Fruit fly (Drosophila melanogaster) whole organism, embryonic: ENCODE results near the gene MBD-like.
A peak's percentile ranks its signal among the peaks of the same experiment; 100 is the strongest.

ENCODE experiments used
- Ada2b ChIP-seq: fragments of 200-800 bp; sonication (Bioruptor generic); IDR thresholded peaks from 2 replicates; pipeline ENCODE4 v1.3.6; 2022; ENCODE audit warnings: missing biosample characterization, missing genetic modification characterization
- CG13287 ChIP-seq: fragments of 200-800 bp; sonication (Bioruptor generic); IDR thresholded peaks from 2 replicates; pipeline ENCODE4 v1.3.6; 2022; ENCODE audit warnings: missing biosample characterization, missing genetic modification characterization; ENCODE audit not compliant: partially characterized antibody
- CG14014 ChIP-seq: fragments of 200-800 bp; sonication (Bioruptor generic); IDR thresholded peaks from 2 replicates; pipeline ENCODE4 v1.3.6; 2022; ENCODE audit warnings: missing biosample characterization, missing genetic modification characterization
- CG1602 ChIP-seq: fragments of 200-800 bp; sonication (Bioruptor generic); optimal IDR thresholded peaks from 3 replicates; lab custom pipeline; 2016; ENCODE audit warnings: missing biosample characterization, missing genetic modification characterization
- CG2712 ChIP-seq: fragments of 200-800 bp; optimal IDR thresholded peaks from 3 replicates; lab custom pipeline; 2019; ENCODE audit warnings: missing biosample characterization, mild to moderate bottlenecking, missing genetic modification characterization, moderate library complexity
- CG4617 ChIP-seq: fragments of 200-800 bp; sonication (Bioruptor generic); optimal IDR thresholded peaks from 3 replicates; lab custom pipeline; 2016; ENCODE audit warnings: missing biosample characterization, missing genetic modification characterization, borderline replicate concordance
- CG5953 ChIP-seq: fragments of 200-800 bp; sonication (Bioruptor generic); IDR thresholded peaks from 2 replicates; pipeline ENCODE4 v1.3.6; 2022; ENCODE audit warnings: missing biosample characterization, missing genetic modification characterization
- CG6654 ChIP-seq: fragments of 200-800 bp; sonication (Bioruptor generic); optimal IDR thresholded peaks from 2 replicates; lab custom pipeline; 2017; ENCODE audit warnings: missing biosample characterization, mild to moderate bottlenecking, missing genetic modification characterization
- CG6765 ChIP-seq: fragments of 200-800 bp; sonication (Bioruptor generic); optimal IDR thresholded peaks from 3 replicates; lab custom pipeline; 2017; ENCODE audit warnings: missing biosample characterization, mild to moderate bottlenecking, missing genetic modification characterization
- CG7357 ChIP-seq: fragments of 200-800 bp; sonication (Bioruptor generic); IDR thresholded peaks from 3 replicates; pipeline ENCODE4 v1.3.6; 2022; ENCODE audit warnings: missing biosample characterization, missing genetic modification characterization
- CG7928 ChIP-seq: fragments of 200-800 bp; sonication (Bioruptor generic); optimal IDR thresholded peaks from 2 replicates; lab custom pipeline; 2017; ENCODE audit warnings: missing biosample characterization, mild to moderate bottlenecking, missing genetic modification characterization
- CG7987 ChIP-seq: fragments of 200-800 bp; sonication (Bioruptor generic); optimal IDR thresholded peaks from 2 replicates; lab custom pipeline; 2018; ENCODE audit warnings: missing biosample characterization, mild to moderate bottlenecking, missing genetic modification characterization, moderate library complexity
- CrebB ChIP-seq: fragments of 200-800 bp; sonication (Bioruptor generic); optimal IDR thresholded peaks from 3 replicates; lab custom pipeline; 2018; ENCODE audit warnings: missing biosample characterization, mild to moderate bottlenecking, missing genetic modification characterization
- D19A ChIP-seq: fragments of 200-800 bp; optimal IDR thresholded peaks from 3 replicates; lab custom pipeline; 2019; ENCODE audit warnings: missing biosample characterization, mild to moderate bottlenecking, missing genetic modification characterization, moderate library complexity
- D19B ChIP-seq: fragments of 200-800 bp; sonication (Bioruptor generic); optimal IDR thresholded peaks from 2 replicates; lab custom pipeline; 2017; ENCODE audit warnings: missing biosample characterization, mild to moderate bottlenecking, missing genetic modification characterization
- Ets65A ChIP-seq: fragments of 200-800 bp; sonication (Bioruptor generic); peaks from one replicate; lab custom pipeline; 2016; ENCODE audit warnings: missing biosample characterization, missing genetic modification characterization
- GATAe ChIP-seq: fragments of 200-800 bp; sonication (Bioruptor generic); conservative IDR thresholded peaks from 2 replicates; pipeline ENCODE4 v1.3.6; 2022; ENCODE audit warnings: missing biosample characterization, missing genetic modification characterization
- Gsc ChIP-seq: fragments of 200-800 bp; sonication (Bioruptor generic); IDR thresholded peaks from 2 replicates; pipeline ENCODE4 v1.3.6; 2022; ENCODE audit warnings: missing biosample characterization, missing genetic modification characterization
- HLH4C ChIP-seq: fragments of 200-800 bp; sonication (Bioruptor generic); IDR thresholded peaks from 3 replicates; pipeline ENCODE4 v1.3.6; 2022; ENCODE audit warnings: missing biosample characterization, missing genetic modification characterization; ENCODE audit not compliant: partially characterized antibody
- HLH54F ChIP-seq: fragments of 200-800 bp; sonication (Bioruptor generic); optimal IDR thresholded peaks from 3 replicates; lab custom pipeline; 2016; ENCODE audit warnings: missing biosample characterization, missing genetic modification characterization
- Hmr ChIP-seq: fragments of 200-800 bp; sonication (Bioruptor generic); optimal IDR thresholded peaks from 3 replicates; lab custom pipeline; 2017; ENCODE audit warnings: mild to moderate bottlenecking, missing biosample characterization, missing genetic modification reagents, missing genetic modification characterization
- Med ChIP-seq: fragments of 200-800 bp; sonication (Bioruptor generic); peaks from one replicate; lab custom pipeline; 2016; ENCODE audit warnings: missing biosample characterization, missing genetic modification characterization, mild to moderate bottlenecking, inconsistent platforms, moderate library complexity
- Optix ChIP-seq: fragments of 200-800 bp; sonication (Bioruptor generic); IDR thresholded peaks from 3 replicates; pipeline ENCODE4 v1.3.6; 2022; ENCODE audit warnings: missing biosample characterization, missing genetic modification characterization
- Ptx1 ChIP-seq: fragments of 200-800 bp; sonication (Bioruptor generic); IDR thresholded peaks from 2 replicates; pipeline ENCODE4 v1.3.6; 2022; ENCODE audit warnings: missing biosample characterization, missing genetic modification characterization
- Six4 ChIP-seq: fragments of 200-800 bp; sonication (Bioruptor generic); optimal IDR thresholded peaks from 2 replicates; lab custom pipeline; 2016; ENCODE audit warnings: missing biosample characterization, missing genetic modification characterization
- Stat92E ChIP-seq, 3 experiments: fragments of >200 bp in 2 of 3; fragments of 200-800 bp in 1 of 3; sonication (Bioruptor generic) in 1 of 3; optimal IDR thresholded peaks; 2 replicates each; lab custom pipeline; 2017 to 2019; ENCODE audit warnings: missing biosample characterization in 3 of 3, missing genetic modification characterization in 3 of 3, mild to moderate bottlenecking in 1 of 3, moderate library complexity in 1 of 3
- TFAM ChIP-seq: fragments of 200-800 bp; sonication (Bioruptor generic); optimal IDR thresholded peaks from 2 replicates; lab custom pipeline; 2017; ENCODE audit warnings: missing biosample characterization, missing genetic modification characterization, inconsistent platforms
- ato ChIP-seq: fragments of 200-800 bp; sonication (Bioruptor generic); IDR thresholded peaks from 2 replicates; pipeline ENCODE4 v1.3.6; 2022; ENCODE audit warnings: missing biosample characterization, missing genetic modification characterization; ENCODE audit not compliant: partially characterized antibody
- dimm ChIP-seq: fragments of 200-800 bp; sonication (Bioruptor generic); IDR thresholded peaks from 2 replicates; pipeline ENCODE4 v1.3.6; 2022; ENCODE audit warnings: missing biosample characterization, missing genetic modification characterization
- dpn ChIP-seq, 2 experiments: fragments of 200-800 bp; sonication (Bioruptor generic); optimal IDR thresholded peaks; 3 replicates each; lab custom pipeline; 2016; ENCODE audit warnings: missing biosample characterization in 2 of 2, missing genetic modification characterization in 2 of 2
- en ChIP-seq: fragments of 200-800 bp; sonication (Bioruptor generic); optimal IDR thresholded peaks from 2 replicates; lab custom pipeline; 2016; ENCODE audit warnings: missing biosample characterization, missing genetic modification characterization
- esg ChIP-seq: fragments of 200-800 bp; sonication (Bioruptor generic); conservative IDR thresholded peaks from 2 replicates; pipeline ENCODE4 v1.3.6; 2022; ENCODE audit warnings: missing biosample characterization, missing genetic modification characterization
- gce ChIP-seq: fragments of 200-800 bp; sonication (Bioruptor generic); IDR thresholded peaks from 3 replicates; pipeline ENCODE4 v1.3.6; 2022; ENCODE audit warnings: missing biosample characterization, missing genetic modification characterization
- grau ChIP-seq: fragments of 200-800 bp; optimal IDR thresholded peaks from 3 replicates; lab custom pipeline; 2019; ENCODE audit warnings: missing biosample characterization, mild to moderate bottlenecking, missing genetic modification characterization, moderate library complexity
- hkb ChIP-seq, 2 experiments: fragments of 200-800 bp in 1 of 2; fragments of >200 bp in 1 of 2; sonication (Bioruptor generic) in 1 of 2; IDR thresholded peaks in 1 of 2; optimal IDR thresholded peaks in 1 of 2; 2 replicates each; pipeline versions ENCODE4 v1.3.6 to Lab custom; 2017 to 2022; ENCODE audit warnings: missing biosample characterization in 1 of 2, missing genetic modification characterization in 1 of 2
- jigr1 ChIP-seq: fragments of 200-800 bp; sonication (Bioruptor generic); IDR thresholded peaks from 3 replicates; pipeline ENCODE4 v1.3.6; 2022; ENCODE audit warnings: missing biosample characterization, missing genetic modification characterization
- lab ChIP-seq: fragments of 200-800 bp; sonication (Bioruptor generic); optimal IDR thresholded peaks from 3 replicates; lab custom pipeline; 2017; ENCODE audit warnings: missing biosample characterization, missing genetic modification characterization, mild to moderate bottlenecking, moderate library complexity, missing genetic modification reagents
- lmd ChIP-seq: fragments of 200-800 bp; sonication (Bioruptor generic); IDR thresholded peaks from 2 replicates; pipeline ENCODE4 v1.3.6; 2022; ENCODE audit warnings: missing biosample characterization, missing genetic modification characterization
- nerfin-2 ChIP-seq: fragments of 200-800 bp; sonication (Bioruptor generic); IDR thresholded peaks from 2 replicates; pipeline ENCODE4 v1.3.6; 2022; ENCODE audit warnings: missing biosample characterization, missing genetic modification characterization; ENCODE audit not compliant: partially characterized antibody
- p53 ChIP-seq: fragments of 200-800 bp; sonication (Bioruptor generic); optimal IDR thresholded peaks from 2 replicates; lab custom pipeline; 2016; ENCODE audit warnings: missing biosample characterization, missing genetic modification characterization
- pzg ChIP-seq: fragments of 200-800 bp; sonication (Bioruptor generic); optimal IDR thresholded peaks from 3 replicates; lab custom pipeline; 2018; ENCODE audit warnings: missing biosample characterization, mild to moderate bottlenecking, missing genetic modification characterization, moderate library complexity
- rib ChIP-seq: fragments of 200-800 bp; sonication (Bioruptor generic); IDR thresholded peaks from 2 replicates; pipeline ENCODE4 v1.3.6; 2022; ENCODE audit warnings: missing biosample characterization, missing genetic modification characterization
- row ChIP-seq: fragments of 200-800 bp; sonication (Bioruptor generic); IDR thresholded peaks from 3 replicates; pipeline ENCODE4 v1.3.6; 2022; ENCODE audit warnings: missing biosample characterization, missing genetic modification characterization
- run ChIP-seq: fragments of 200-800 bp; sonication (Bioruptor generic); optimal IDR thresholded peaks from 3 replicates; lab custom pipeline; 2018; ENCODE audit warnings: missing biosample characterization, mild to moderate bottlenecking, missing genetic modification characterization
- sim ChIP-seq: fragments of 200-800 bp; sonication (Bioruptor generic); IDR thresholded peaks from 2 replicates; pipeline ENCODE4 v1.3.6; 2022; ENCODE audit warnings: missing biosample characterization, missing genetic modification characterization
- sna ChIP-seq: fragments of 200-800 bp; sonication (Bioruptor generic); IDR thresholded peaks from 2 replicates; pipeline ENCODE4 v1.3.6; 2022; ENCODE audit warnings: missing biosample characterization, missing genetic modification characterization; ENCODE audit not compliant: partially characterized antibody
- tgo ChIP-seq: fragments of 200-800 bp; sonication (Bioruptor generic); IDR thresholded peaks from 3 replicates; pipeline ENCODE4 v1.3.6; 2022; ENCODE audit warnings: missing biosample characterization, missing genetic modification characterization
- z ChIP-seq: fragments of 200-800 bp; sonication (Bioruptor generic); IDR thresholded peaks from 3 replicates; pipeline ENCODE4 v1.3.6; 2022; ENCODE audit warnings: missing biosample characterization, missing genetic modification characterization

MBD-like gene

DNA sequence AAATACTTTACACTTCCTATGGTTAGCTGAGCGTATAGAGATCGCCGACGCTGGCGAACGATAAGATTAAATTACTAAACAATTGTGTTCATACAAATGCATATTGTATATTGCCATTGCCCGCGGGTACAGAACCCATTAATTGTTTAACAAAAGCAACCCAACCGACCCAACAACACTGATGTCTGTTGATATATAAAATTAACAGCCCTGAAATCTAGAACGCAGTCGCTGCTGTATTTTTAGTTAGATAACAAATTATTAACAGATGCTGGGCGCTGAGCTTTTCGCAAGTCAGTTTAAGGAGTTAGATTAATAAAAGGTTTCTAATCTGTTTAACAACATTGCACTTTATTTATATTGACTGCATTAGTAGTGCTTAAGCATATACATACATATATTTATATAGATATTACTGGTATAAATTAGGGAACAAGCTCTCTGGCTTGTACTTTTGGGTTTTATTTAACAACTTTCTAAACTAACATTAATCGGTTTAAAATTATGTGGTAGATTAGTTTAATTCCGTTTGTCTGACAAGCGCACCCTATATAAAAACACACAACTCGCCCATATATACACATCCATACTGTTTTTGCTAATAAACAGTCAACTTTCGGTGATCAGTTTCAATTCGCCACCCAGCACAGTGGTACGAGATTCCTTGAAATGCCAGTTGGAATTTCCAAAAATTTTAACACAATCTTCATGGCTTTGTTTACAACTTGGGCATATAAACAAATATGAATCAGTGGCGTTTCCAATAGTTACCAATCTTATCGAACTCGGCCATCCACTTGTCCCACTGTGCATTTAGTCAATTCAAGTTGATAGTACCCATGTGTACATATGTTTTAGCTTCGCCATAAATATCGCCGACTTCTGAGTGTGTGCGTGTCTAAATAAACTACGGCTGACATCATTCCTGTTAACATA is 31.4 kb upstream of the MBD-like start (continued):
- TF ChIP-seq CG14014 (GFP tag; lab: Robert Waterston, UW) = peak; percentile 90
- peak; percentile 39; the same call in 1 of the 2 replicates for TF ChIP-seq dimm
- TF ChIP-seq TFAM (GFP tag; lab: Kevin White, UChicago) = peak; percentile 37
- TF ChIP-seq HLH4C (GFP tag; lab: Robert Waterston, UW) = no peak
- no peak for TF ChIP-seq hkb (optimal IDR thresholded peaks at IDR 0.05; lab: Kevin White, UChicago)
- peak; percentile 93 for TF ChIP-seq hkb (GFP tag; IDR thresholded peaks at IDR 0.05; lab: Robert Waterston, UW)
- TF ChIP-seq z (GFP tag; lab: Robert Waterston, UW) = no peak
- TF ChIP-seq row (GFP tag; lab: Robert Waterston, UW) = peak; percentile 84
- peak; percentile 83 for TF ChIP-seq grau (tag; lab: Kevin White, UChicago)
- TF ChIP-seq CG4617 = no peak
- TF ChIP-seq CrebB (tag; lab: Kevin White, UChicago) = peak; percentile 75
- peak; percentile 83 for TF ChIP-seq esg
- TF ChIP-seq lab = peak; percentile 98
- TF ChIP-seq en (GFP tag; lab: Kevin White, UChicago) = peak; percentile 70
- peak; percentile 91 for TF ChIP-seq Ptx1 (GFP tag; lab: Robert Waterston, UW)
- TF ChIP-seq CG2712 = peak; percentile 81
- peak; percentile 93 for TF ChIP-seq GATAe
- TF ChIP-seq Ada2b (GFP tag; lab: Robert Waterston, UW) = peak; percentile 96
- TF ChIP-seq ato = no peak
- peak; percentile 100 for TF ChIP-seq Med (GFP tag; lab: Kevin White, UChicago)
- TF ChIP-seq dpn (GFP tag; optimal IDR thresholded peaks at IDR 0.05; lab: Kevin White, UChicago) = peak; percentile 84 to 92
- TF ChIP-seq CG7357 = peak; percentile 73; the same call in 2 of the 3 replicates
- peak; percentile 63 for TF ChIP-seq CG1602 (GFP tag; lab: Kevin White, UChicago)
- TF ChIP-seq gce = peak; percentile 82; the same call in 2 of the 3 replicates
- peak; percentile 75 for TF ChIP-seq CG7928 (GFP tag; lab: Kevin White, UChicago)
- TF ChIP-seq tgo = peak; percentile 91
- TF ChIP-seq CG7987 (GFP tag; lab: Kevin White, UChicago) = peak; percentile 92
- TF ChIP-seq Six4 = peak; percentile 82
- TF ChIP-seq nerfin-2 (GFP tag; lab: Robert Waterston, UW) = 0 out of 2 replicates have a peak, but pooled peaks have one; percentile 28
- peak; percentile 66; the same call in 1 of the 3 replicates for TF ChIP-seq jigr1 (GFP tag; lab: Robert Waterston, UW)
- peak; percentile 93 for TF ChIP-seq lmd (GFP tag; lab: Robert Waterston, UW)
- peak; percentile 81 for TF ChIP-seq HLH54F
- TF ChIP-seq Optix (GFP tag; lab: Robert Waterston, UW) = peak; percentile 74
- peak; percentile 98 for TF ChIP-seq Ets65A (GFP tag; lab: Kevin White, UChicago)
- no peak for TF ChIP-seq D19A (tag; lab: Kevin White, UChicago)
- no peak for TF ChIP-seq CG13287 (GFP tag; lab: Robert Waterston, UW)
- peak; percentile 95 for TF ChIP-seq Hmr (GFP tag; lab: Kevin White, UChicago)
- TF ChIP-seq run = peak; percentile 52
- no peak for TF ChIP-seq Gsc (GFP tag; lab: Robert Waterston, UW)
- TF ChIP-seq pzg (GFP tag; lab: Kevin White, UChicago) = peak; percentile 23
- TF ChIP-seq CG6654 (GFP tag; lab: Kevin White, UChicago) = peak; percentile 74
- TF ChIP-seq CG5953 (GFP tag; lab: Robert Waterston, UW) = peak; percentile 77
- TF ChIP-seq rib = peak; percentile 96
- peak; percentile 87 for TF ChIP-seq D19B (GFP tag; lab: Kevin White, UChicago)
- peak; percentile 91 for TF ChIP-seq CG6765 (GFP tag; lab: Kevin White, UChicago)
- no peak for TF ChIP-seq Stat92E (GFP tag; optimal IDR thresholded peaks at IDR 0.05; lab: Kevin White, UChicago)
- no peak for TF ChIP-seq sna (GFP tag; lab: Robert Waterston, UW)
- peak; percentile 86 for TF ChIP-seq p53 (GFP tag; lab: Kevin White, UChicago)
- TF ChIP-seq sim (GFP tag; lab: Robert Waterston, UW) = no peak
